Fruit fly (Drosophila melanogaster) whole organism, prepupa: Measurements from ENCODE around the gene Tm2.

Experiments used
- CG6163 ChIP-seq: fragments of 200-800 bp; sonication (Bioruptor generic); IDR thresholded peaks from 3 replicates; pipeline ENCODE4 v1.3.6; 2022; ENCODE audit warnings: missing biosample characterization, missing genetic modification characterization
- CG9139 ChIP-seq: fragments of 200-800 bp; sonication (Bioruptor generic); optimal IDR thresholded peaks from 3 replicates; lab custom pipeline; 2017; ENCODE audit warnings: missing biosample characterization, mild to moderate bottlenecking, missing genetic modification characterization
- Hr38 ChIP-seq: sonication (Bioruptor generic); optimal IDR thresholded peaks from 2 replicates; lab custom pipeline; 2016; ENCODE audit warnings: missing biosample characterization, missing genetic modification characterization
- fkh ChIP-seq: fragments of 200-800 bp; sonication (Bioruptor generic); optimal IDR thresholded peaks from 3 replicates; lab custom pipeline; 2017; ENCODE audit warnings: missing biosample characterization, mild to moderate bottlenecking, missing genetic modification characterization, moderate library complexity

dm6 chr3R:15361490-15361889 lies 51.5 kb downstream of the Tm2 start, which contains the start of the genes Cog2 and Trax:
- no peak for TF ChIP-seq CG9139 (GFP tag; lab: Kevin White, UChicago)
- no peak for TF ChIP-seq CG6163 (GFP tag; lab: Robert Waterston, UW)
- TF ChIP-seq fkh (GFP tag; lab: Kevin White, UChicago) = no peak
- TF ChIP-seq Hr38 (GFP tag; lab: Kevin White, UChicago) = no peak
